Worm (Caenorhabditis elegans): Measurements from ENCODE around the gene oac-3.

The oac-3 gene

ce11 chrV:13856376-13856775 lies 42.9 kb upstream of the oac-3 start, which contains the start of gene srx-134 (continued):
- TF ChIP-seq bed-2 (GFP tag; IDR thresholded peaks at IDR 0.05) = no peak
- TF ChIP-seq athp-1 (tag; optimal IDR thresholded peaks at IDR 0.05) = no peak
- no peak for TF ChIP-seq unc-130 (GFP tag; optimal IDR thresholded peaks at IDR 0.05)

- TF ChIP-seq ceh-91 (GFP tag; IDR thresholded peaks at IDR 0.05) (no peak), gei-17 (GFP tag; optimal IDR thresholded peaks at IDR 0.05) (no peak), snpc-4 (GFP tag; optimal IDR thresholded peaks at IDR 0.05) (no peak), snpc-4 (tag; optimal IDR thresholded peaks at IDR 0.05) (no peak)
Measured at ce11 chrV:13857132-13857531, 42.2 kb upstream of the oac-3 start, which contains the start of gene srx-136. Gene srx-136 (plus strand): TSS chrV:13857432.

- TF ChIP-seq dox-1 (GFP tag; IDR thresholded peaks at IDR 0.05) = no peak
- no peak for TF ChIP-seq lin-35 (GFP tag; optimal IDR thresholded peaks at IDR 0.05)
- no peak for TF ChIP-seq T26A5.8 (tag; optimal IDR thresholded peaks at IDR 0.05)
- TF ChIP-seq dpff-1 (tag; optimal IDR thresholded peaks at IDR 0.05) = no peak
- TF ChIP-seq him-1 (tag; optimal IDR thresholded peaks at IDR 0.05) = no peak
- no peak for TF ChIP-seq pbrm-1 (GFP tag; IDR thresholded peaks at IDR 0.05)
- no peak for TF ChIP-seq ceh-27 (GFP tag; optimal IDR thresholded peaks at IDR 0.05)
- no peak for TF ChIP-seq aptf-2 (GFP tag; conservative IDR thresholded peaks at IDR 0.05)
- TF ChIP-seq sptf-2 (GFP tag; optimal IDR thresholded peaks at IDR 0.05) = no peak
- TF ChIP-seq hmg-1.2 (GFP tag; IDR thresholded peaks at IDR 0.05) = no peak
- no peak for TF ChIP-seq lsy-27 (tag; optimal IDR thresholded peaks at IDR 0.05; ENCODE audit: borderline replicate concordance, insufficient read depth)
- TF ChIP-seq F55B11.4 (tag; optimal IDR thresholded peaks at IDR 0.05; ENCODE audit: borderline replicate concordance, insufficient read depth) = no peak
- TF ChIP-seq Y79H2A.3 (GFP tag; conservative IDR thresholded peaks at IDR 0.05) = no peak
Measured at ce11 chrV:13858906-13859305, 40.4 kb upstream of the oac-3 start, which contains the start of gene srx-135. Gene srx-135 (plus strand): TSS chrV:13859206.

ce11 chrV:13862505-13862904 lies 36.8 kb upstream of the oac-3 start, which contains the start of gene srx-137:
Gene srx-137 (plus strand): TSS chrV:13862805.
- TF ChIP-seq nfyb-1 (GFP tag; IDR thresholded peaks at IDR 0.05) (no peak), dox-1 (GFP tag; IDR thresholded peaks at IDR 0.05) (no peak), Y95B8A.8 (GFP tag; IDR thresholded peaks at IDR 0.05) (no peak), mes-4 (tag; optimal IDR thresholded peaks at IDR 0.05) (no peak), B0261.1 (tag; optimal IDR thresholded peaks at IDR 0.05) (no peak), nhr-80 (tag; optimal IDR thresholded peaks at IDR 0.05) (no peak), snpc-1.1 (tag; optimal IDR thresholded peaks at IDR 0.05; ENCODE audit: insufficient read depth) (no peak), lsy-27 (tag; optimal IDR thresholded peaks at IDR 0.05; ENCODE audit: borderline replicate concordance, insufficient read depth) (no peak), atf-7 (tag; optimal IDR thresholded peaks at IDR 0.05) (no peak), tbp1 (GFP tag; optimal IDR thresholded peaks at IDR 0.05) (no peak), xnd-1 (tag; optimal IDR thresholded peaks at IDR 0.05) (no peak), egrh-3 (GFP tag; IDR thresholded peaks at IDR 0.05) (no peak), athp-1 (tag; optimal IDR thresholded peaks at IDR 0.05) (no peak), F10E7.11 (tag; optimal IDR thresholded peaks at IDR 0.05) (no peak)

ce11 chrV:13863700-13864099 lies 35.6 kb upstream of the oac-3 start:
- TF ChIP-seq unc-62 (GFP tag; optimal IDR thresholded peaks at IDR 0.05) (no peak), repo-1 (tag; optimal IDR thresholded peaks at IDR 0.05) (no peak), mxl-1 (tag; optimal IDR thresholded peaks at IDR 0.05) (no peak), lin-40 (tag; optimal IDR thresholded peaks at IDR 0.05) (no peak), pha-4 (tag; optimal IDR thresholded peaks at IDR 0.05) (no peak), mes-4 (tag; optimal IDR thresholded peaks at IDR 0.05) (no peak), Y56A3A.18 (GFP tag; IDR thresholded peaks at IDR 0.05) (no peak), F57C9.4 (tag; optimal IDR thresholded peaks at IDR 0.05) (no peak), snpc-1.1 (tag; optimal IDR thresholded peaks at IDR 0.05; ENCODE audit: insufficient read depth) (no peak), dox-1 (GFP tag; IDR thresholded peaks at IDR 0.05) (no peak), madf-3 (GFP tag; IDR thresholded peaks at IDR 0.05) (no peak), dpff-1 (tag; optimal IDR thresholded peaks at IDR 0.05) (no peak), ceh-100 (GFP tag; IDR thresholded peaks at IDR 0.05) (no peak), attf-3 (GFP tag; conservative IDR thresholded peaks at IDR 0.05) (no peak), rec-8 (tag; optimal IDR thresholded peaks at IDR 0.05) (no peak), let-526 (GFP tag; IDR thresholded peaks at IDR 0.05) (no peak)

Measured in whole organism, young adult.